Worm (Caenorhabditis elegans) whole organism, late embryonic: ENCODE data around the gene pqn-53.
A peak's percentile ranks its signal among the peaks of the same experiment; 100 is the strongest.

ENCODE experiments used
- C08G9.2 ChIP-seq: sonication (generic microtip); optimal IDR thresholded peaks from 2 replicates; lab custom pipeline; 2016; ENCODE audit warnings: mild to moderate bottlenecking, missing genetic modification characterization, moderate library complexity, missing compliant biosample characterization
- C38D4.7 ChIP-seq: fragments of 200-800 bp; sonication (Bioruptor generic); optimal IDR thresholded peaks from 2 replicates; lab custom pipeline; 2018; ENCODE audit warnings: mild to moderate bottlenecking, missing genetic modification characterization, moderate library complexity, missing compliant biosample characterization
- F13H6.1 ChIP-seq: sonication (generic microtip); optimal IDR thresholded peaks from 2 replicates; lab custom pipeline; 2016; ENCODE audit warnings: missing genetic modification characterization, missing compliant biosample characterization
- K02D7.2 ChIP-seq: sonication (generic microtip); optimal IDR thresholded peaks from 2 replicates; lab custom pipeline; 2017; ENCODE audit warnings: mild to moderate bottlenecking, missing genetic modification characterization, missing compliant biosample characterization
- K09A11.1 ChIP-seq: sonication (generic microtip); optimal IDR thresholded peaks from 2 replicates; lab custom pipeline; 2017; ENCODE audit warnings: antibody characterized with exemption, mild to moderate bottlenecking, missing genetic modification characterization, missing compliant biosample characterization; ENCODE audit not compliant: insufficient read depth
- T23F11.4 ChIP-seq: fragments of 200-800 bp; sonication (Bioruptor generic); optimal IDR thresholded peaks from 2 replicates; lab custom pipeline; 2018; ENCODE audit warnings: mild to moderate bottlenecking, missing genetic modification characterization, missing compliant biosample characterization
- ahr-1 ChIP-seq: sonication (generic microtip); optimal IDR thresholded peaks from 2 replicates; lab custom pipeline; 2016; ENCODE audit warnings: missing genetic modification characterization, missing compliant biosample characterization
- ama-1 ChIP-seq: fragments of 150-350 bp; optimal IDR thresholded peaks from 2 replicates; lab custom pipeline; 2014
- ceh-14 ChIP-seq: sonication (generic microtip); optimal IDR thresholded peaks from 2 replicates; lab custom pipeline; 2016; ENCODE audit warnings: missing genotype, missing genetic modification characterization, missing compliant biosample characterization
- ceh-18 ChIP-seq: sonication (generic microtip); optimal IDR thresholded peaks from 2 replicates; lab custom pipeline; 2016; ENCODE audit warnings: missing genetic modification characterization, missing compliant biosample characterization
- ceh-19 ChIP-seq: fragments of 200-800 bp; sonication (Bioruptor generic); optimal IDR thresholded peaks from 2 replicates; lab custom pipeline; 2018; ENCODE audit warnings: mild to moderate bottlenecking, missing genetic modification characterization, missing compliant biosample characterization
- ceh-2 ChIP-seq: sonication (generic microtip); optimal IDR thresholded peaks from 2 replicates; lab custom pipeline; 2016; ENCODE audit warnings: missing genotype, missing genetic modification characterization, missing compliant biosample characterization
- ceh-22 ChIP-seq: sonication (generic microtip); optimal IDR thresholded peaks from 2 replicates; lab custom pipeline; 2017; ENCODE audit warnings: missing biosample characterization, missing genetic modification characterization
- ceh-24 ChIP-seq: sonication (generic microtip); optimal IDR thresholded peaks from 2 replicates; lab custom pipeline; 2016; ENCODE audit warnings: mild to moderate bottlenecking, missing genetic modification characterization, missing compliant biosample characterization
- ceh-31 ChIP-seq: sonication (generic microtip); optimal IDR thresholded peaks from 2 replicates; lab custom pipeline; 2016; ENCODE audit warnings: missing genetic modification characterization, missing compliant biosample characterization
- ceh-34 ChIP-seq: sonication (generic microtip); optimal IDR thresholded peaks from 2 replicates; lab custom pipeline; 2016; ENCODE audit warnings: mild to moderate bottlenecking, missing genetic modification characterization, missing compliant biosample characterization
- ceh-48 ChIP-seq: sonication (generic microtip); optimal IDR thresholded peaks from 2 replicates; lab custom pipeline; 2016; ENCODE audit warnings: missing genetic modification characterization, inconsistent platforms, missing compliant biosample characterization
- ceh-6 ChIP-seq: fragments of 200-800 bp; sonication (Bioruptor generic); optimal IDR thresholded peaks from 2 replicates; lab custom pipeline; 2018; ENCODE audit warnings: mild to moderate bottlenecking, missing genetic modification characterization, missing compliant biosample characterization
- ceh-9 ChIP-seq: sonication (generic microtip); optimal IDR thresholded peaks from 2 replicates; lab custom pipeline; 2016; ENCODE audit warnings: mild to moderate bottlenecking, missing genetic modification characterization, inconsistent platforms, missing compliant biosample characterization
- che-1 ChIP-seq: sonication (generic microtip); optimal IDR thresholded peaks from 2 replicates; lab custom pipeline; 2016; ENCODE audit warnings: mild to moderate bottlenecking, missing genetic modification characterization, missing compliant biosample characterization
- dve-1 ChIP-seq: sonication (generic microtip); optimal IDR thresholded peaks from 2 replicates; lab custom pipeline; 2017; ENCODE audit warnings: antibody characterized with exemption, mild to moderate bottlenecking, missing genetic modification characterization, missing compliant biosample characterization
- elt-4 ChIP-seq: sonication (generic microtip); optimal IDR thresholded peaks from 2 replicates; lab custom pipeline; 2016; ENCODE audit warnings: missing genetic modification characterization, missing compliant biosample characterization
- ets-4 ChIP-seq: sonication (generic microtip); optimal IDR thresholded peaks from 2 replicates; lab custom pipeline; 2016; ENCODE audit warnings: missing genetic modification characterization, missing compliant biosample characterization
- eyg-1 ChIP-seq: sonication (generic microtip); optimal IDR thresholded peaks from 2 replicates; lab custom pipeline; 2016; ENCODE audit warnings: missing genotype, missing genetic modification characterization, missing compliant biosample characterization
- fkh-10 ChIP-seq: fragments of 150-350 bp; optimal IDR thresholded peaks from 2 replicates; lab custom pipeline; 2014; ENCODE audit warnings: missing biosample characterization, missing genetic modification reagents, missing genetic modification characterization
- hlh-6 ChIP-seq: sonication (generic microtip); optimal IDR thresholded peaks from 2 replicates; lab custom pipeline; 2016; ENCODE audit warnings: missing genotype, missing genetic modification characterization, missing compliant biosample characterization
- lim-6 ChIP-seq: sonication (generic microtip); optimal IDR thresholded peaks from 2 replicates; lab custom pipeline; 2016; ENCODE audit warnings: missing genetic modification characterization, missing compliant biosample characterization
- lin-11 ChIP-seq: fragments of 200-800 bp; sonication (Bioruptor generic); optimal IDR thresholded peaks from 2 replicates; lab custom pipeline; 2018; ENCODE audit warnings: mild to moderate bottlenecking, missing genetic modification characterization, missing compliant biosample characterization
- nhr-11 ChIP-seq: fragments of 150-350 bp; optimal IDR thresholded peaks from 2 replicates; lab custom pipeline; 2014; ENCODE audit warnings: missing biosample characterization, missing genetic modification characterization
- npax-4 ChIP-seq: sonication (generic microtip); optimal IDR thresholded peaks from 2 replicates; lab custom pipeline; 2016; ENCODE audit warnings: missing genetic modification characterization, missing compliant biosample characterization
- pag-3 ChIP-seq: sonication (generic microtip); optimal IDR thresholded peaks from 2 replicates; lab custom pipeline; 2016; ENCODE audit warnings: missing compliant biosample characterization, missing genetic modification characterization, borderline replicate concordance
- pat-9 ChIP-seq: fragments of 200-800 bp; sonication (Bioruptor generic); optimal IDR thresholded peaks from 2 replicates; lab custom pipeline; 2018; ENCODE audit warnings: mild to moderate bottlenecking, missing genetic modification characterization, moderate library complexity, missing compliant biosample characterization
- pax-1 ChIP-seq: fragments of 150-350 bp; optimal IDR thresholded peaks from 2 replicates; lab custom pipeline; 2014; ENCODE audit warnings: missing biosample characterization, missing genetic modification characterization
- pha-2 ChIP-seq: sonication (generic microtip); optimal IDR thresholded peaks from 2 replicates; lab custom pipeline; 2017; ENCODE audit warnings: mild to moderate bottlenecking, missing genetic modification characterization, missing compliant biosample characterization
- pha-4 ChIP-seq: fragments of 150-350 bp; optimal IDR thresholded peaks from 2 replicates; lab custom pipeline; 2018; ENCODE audit warnings: missing biosample characterization, missing genetic modification reagents, missing genetic modification characterization
- pqm-1 ChIP-seq: sonication (generic microtip); optimal IDR thresholded peaks from 2 replicates; lab custom pipeline; 2016; ENCODE audit warnings: missing genetic modification characterization, missing compliant biosample characterization
- ref-2 ChIP-seq: sonication (generic microtip); optimal IDR thresholded peaks from 2 replicates; lab custom pipeline; 2016; ENCODE audit warnings: missing genetic modification characterization, missing compliant biosample characterization
- sdc-2 ChIP-seq: sonication (generic microtip); optimal IDR thresholded peaks from 2 replicates; lab custom pipeline; 2016; ENCODE audit warnings: missing genotype, missing genetic modification characterization, missing compliant biosample characterization
- syd-9 ChIP-seq: sonication (generic microtip); optimal IDR thresholded peaks from 2 replicates; lab custom pipeline; 2016; ENCODE audit warnings: mild to moderate bottlenecking, missing genetic modification characterization, moderate library complexity, missing compliant biosample characterization
- tbx-2 ChIP-seq: sonication (generic microtip); optimal IDR thresholded peaks from 2 replicates; lab custom pipeline; 2016; ENCODE audit warnings: missing genetic modification characterization, missing compliant biosample characterization
- tbx-7 ChIP-seq: sonication (generic microtip); optimal IDR thresholded peaks from 2 replicates; lab custom pipeline; 2016; ENCODE audit warnings: missing genotype, missing genetic modification characterization, missing compliant biosample characterization
- unc-3 ChIP-seq, 2 experiments: fragments of 200-800 bp in 1 of 2; sonication (Bioruptor generic) in 1 of 2; sonication (generic microtip) in 1 of 2; conservative IDR thresholded peaks in 1 of 2; optimal IDR thresholded peaks in 1 of 2; 2 replicates each; pipeline versions ENCODE4 v1.3.6 to Lab custom; 2016 to 2022; ENCODE audit warnings: missing compliant biosample characterization in 2 of 2, missing genetic modification characterization in 2 of 2, missing genetic modification reagents in 1 of 2
- unc-55 ChIP-seq: sonication (generic microtip); optimal IDR thresholded peaks from 2 replicates; lab custom pipeline; 2017; ENCODE audit warnings: missing biosample characterization, missing genetic modification reagents, missing genetic modification characterization
- zip-5 ChIP-seq: sonication (generic microtip); optimal IDR thresholded peaks from 2 replicates; lab custom pipeline; 2016; ENCODE audit warnings: missing genetic modification characterization, missing compliant biosample characterization

pqn-53 gene

ce11 chrV:12024273-12024672, 40.9 kb downstream of the pqn-53 start (continued):
- TF ChIP-seq pax-1 (tag; lab: Kevin White, UChicago) (no peak), ahr-1 (tag; lab: Kevin White, UChicago) (no peak), ceh-22 (tag; lab: Kevin White, UChicago) (no peak), ceh-34 (tag; lab: Kevin White, UChicago) (peak; percentile 26), unc-55 (GFP tag; lab: Kevin White, UChicago) (no peak), ceh-6 (GFP tag; lab: Kevin White, UChicago) (peak; percentile 10), C08G9.2 (tag; lab: Kevin White, UChicago) (peak; percentile 43), syd-9 (no peak), pat-9 (tag; lab: Kevin White, UChicago) (no peak), ref-2 (tag; lab: Kevin White, UChicago) (peak; percentile 7), ceh-31 (tag; lab: Kevin White, UChicago) (no peak), elt-4 (tag; lab: Kevin White, UChicago) (peak; percentile 59), pha-4 (tag; lab: Kevin White, UChicago) (no peak), sdc-2 (tag; lab: Kevin White, UChicago) (peak; percentile 8), lim-6 (tag; lab: Kevin White, UChicago) (no peak), tbx-7 (tag; lab: Kevin White, UChicago) (peak; percentile 12), T23F11.4 (GFP tag; lab: Kevin White, UChicago) (no peak), pqm-1 (no peak), K09A11.1 (tag; lab: Kevin White, UChicago) (no peak), tbx-2 (tag; lab: Kevin White, UChicago) (peak; percentile 49), pha-2 (no peak), ceh-2 (tag; lab: Kevin White, UChicago) (no peak), ceh-9 (tag; lab: Kevin White, UChicago) (no peak), ceh-14 (tag; lab: Kevin White, UChicago) (peak; percentile 1), ceh-18 (tag; lab: Kevin White, UChicago) (peak; percentile 25), K02D7.2 (tag; lab: Kevin White, UChicago) (no peak), ama-1 (lab: Kevin White, UChicago) (no peak), unc-3 (GFP tag; conservative IDR thresholded peaks at IDR 0.05; lab: Robert Waterston, UW) (0 out of 2 replicates have a peak, but pooled peaks have one; percentile 16), unc-3 (tag; optimal IDR thresholded peaks at IDR 0.05; lab: Kevin White, UChicago) (no peak), ceh-24 (no peak), fkh-10 (GFP tag; lab: Kevin White, UChicago) (no peak), che-1 (tag; lab: Kevin White, UChicago) (no peak), ets-4 (tag; lab: Kevin White, UChicago) (no peak), eyg-1 (tag; lab: Kevin White, UChicago) (no peak), npax-4 (tag; lab: Kevin White, UChicago) (no peak), zip-5 (tag; lab: Kevin White, UChicago) (no peak), ceh-48 (peak; percentile 18), dve-1 (no peak), C38D4.7 (GFP tag; lab: Kevin White, UChicago) (peak; percentile 9), F13H6.1 (tag; lab: Kevin White, UChicago) (peak; percentile 56), hlh-6 (tag; lab: Kevin White, UChicago) (peak; percentile 43), ceh-19 (GFP tag; lab: Kevin White, UChicago) (no peak), pag-3 (tag; lab: Kevin White, UChicago) (no peak), lin-11 (tag; lab: Kevin White, UChicago) (no peak), nhr-11 (tag; lab: Kevin White, UChicago) (no peak)
